Worm (Caenorhabditis elegans) whole organism, young adult: ENCODE data around the gene F49H6.8.

ENCODE experiments used
- Y53G8AR.9 ChIP-seq: fragments of 200-800 bp; sonication (Bioruptor generic); conservative IDR thresholded peaks from 2 replicates; pipeline ENCODE4 v1.3.6; 2022; ENCODE audit warnings: missing genetic modification reagents, missing genetic modification characterization, missing compliant biosample characterization
- chd-7 ChIP-seq: sonication (generic microtip); optimal IDR thresholded peaks from 2 replicates; lab custom pipeline; 2016; ENCODE audit warnings: mild to moderate bottlenecking, missing genetic modification characterization, moderate library complexity, missing compliant biosample characterization
- hmg-1.2 ChIP-seq: fragments of 200-800 bp; sonication (Bioruptor generic); IDR thresholded peaks from 2 replicates; pipeline ENCODE4 v1.3.6; 2022; ENCODE audit warnings: missing genetic modification reagents, missing genetic modification characterization, missing compliant biosample characterization
- let-607 ChIP-seq, 2 experiments: fragments of 200-800 bp in 1 of 2; sonication (Bioruptor generic) in 1 of 2; sonication (generic microtip) in 1 of 2; optimal IDR thresholded peaks; 2 replicates each; lab custom pipeline; 2016 to 2018; ENCODE audit warnings: mild to moderate bottlenecking in 2 of 2, missing compliant biosample characterization in 2 of 2, missing genetic modification characterization in 2 of 2, moderate library complexity in 2 of 2, missing genotype in 1 of 2
- madf-3 ChIP-seq: fragments of 200-800 bp; sonication (Bioruptor generic); IDR thresholded peaks from 2 replicates; pipeline ENCODE4 v1.3.6; 2022; ENCODE audit warnings: missing genetic modification reagents, missing genetic modification characterization, missing compliant biosample characterization
- ztf-28 ChIP-seq: fragments of 200-800 bp; sonication (Bioruptor generic); IDR thresholded peaks from 2 replicates; pipeline ENCODE4 v1.3.6; 2022; ENCODE audit warnings: missing genetic modification reagents, missing genetic modification characterization, missing compliant biosample characterization

DNA sequence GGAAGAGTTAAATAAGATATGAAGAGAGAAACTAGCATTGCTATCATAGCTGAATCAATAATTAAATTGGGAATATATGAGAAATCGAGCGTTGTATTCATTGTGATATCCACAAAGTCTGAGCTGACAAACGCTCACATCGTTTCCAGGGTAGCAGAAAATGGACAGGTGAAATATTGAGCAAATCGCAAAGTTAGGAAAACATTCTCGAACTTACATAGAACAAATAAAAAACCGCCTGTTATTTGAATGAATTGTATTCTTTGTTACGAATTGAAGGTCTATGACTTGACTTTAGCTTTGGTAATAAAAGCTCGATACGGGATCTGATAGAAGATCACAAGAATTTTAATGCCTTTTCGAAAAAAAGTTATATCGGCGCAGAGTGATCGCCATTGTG is 13.4 kb upstream of the F49H6.8 start, which contains the start of gene srz-94:
- TF ChIP-seq hmg-1.2 (GFP tag; lab: Robert Waterston, UW) (no peak), let-607 (tag; optimal IDR thresholded peaks at IDR 0.05; lab: Kevin White, UChicago) (no peak), madf-3 (GFP tag; lab: Robert Waterston, UW) (no peak), ztf-28 (GFP tag; lab: Robert Waterston, UW) (no peak), chd-7 (tag; lab: Kevin White, UChicago) (no peak), Y53G8AR.9 (GFP tag; lab: Robert Waterston, UW) (no peak)
